Worm (Caenorhabditis elegans): Measurements from ENCODE around the gene C07A9.5.
A peak's percentile ranks its signal among the peaks of the same experiment; 100 is the strongest.

Gene C07A9.5

ce11 chrIII:9662266-9662959, 20.2 kb downstream of the C07A9.5 start:
- TF ChIP-seq tbx-8 (GFP tag; optimal IDR thresholded peaks at IDR 0.05) (no peak), hlh-1 (tag; optimal IDR thresholded peaks at IDR 0.05) (peak; percentile 42), ztf-11 (tag; optimal IDR thresholded peaks at IDR 0.05) (no peak), unc-120 (tag; optimal IDR thresholded peaks at IDR 0.05; ENCODE audit: poor library complexity, severe bottlenecking) (peak; percentile 35)

- TF ChIP-seq drap-1 (GFP tag; optimal IDR thresholded peaks at IDR 0.05): no peak
- TF ChIP-seq ham-2 (GFP tag; optimal IDR thresholded peaks at IDR 0.05): no peak
- TF ChIP-seq lin-13 (tag; optimal IDR thresholded peaks at IDR 0.05): no peak
- TF ChIP-seq ces-1 (GFP tag; optimal IDR thresholded peaks at IDR 0.05): peak; percentile 18
- TF ChIP-seq blmp-1 (tag; optimal IDR thresholded peaks at IDR 0.05): no peak
- no peak for TF ChIP-seq unc-39 (tag; optimal IDR thresholded peaks at IDR 0.05)
- TF ChIP-seq elt-1 (tag; optimal IDR thresholded peaks at IDR 0.05; ENCODE audit: borderline replicate concordance, insufficient read depth): peak; percentile 54
- TF ChIP-seq zip-8 (tag; optimal IDR thresholded peaks at IDR 0.05): no peak
- peak; percentile 40 for TF ChIP-seq hlh-1 (tag; optimal IDR thresholded peaks at IDR 0.05)
- peak; percentile 8 for TF ChIP-seq cnd-1 (tag; optimal IDR thresholded peaks at IDR 0.05)
- TF ChIP-seq ceh-39 (tag; optimal IDR thresholded peaks at IDR 0.05): no peak
- no peak for TF ChIP-seq nhr-12 (tag; optimal IDR thresholded peaks at IDR 0.05)
- TF ChIP-seq nhr-2 (tag; optimal IDR thresholded peaks at IDR 0.05): no peak
- no peak for TF ChIP-seq nhr-28 (tag; optimal IDR thresholded peaks at IDR 0.05)
- TF ChIP-seq ceh-83 (GFP tag; optimal IDR thresholded peaks at IDR 0.05): no peak
- TF ChIP-seq nhr-76 (tag; optimal IDR thresholded peaks at IDR 0.05): no peak
- no peak for TF ChIP-seq unc-62 (GFP tag; optimal IDR thresholded peaks at IDR 0.05)
- TF ChIP-seq lsy-2 (tag; optimal IDR thresholded peaks at IDR 0.05): no peak
- TF ChIP-seq sem-2 (GFP tag; optimal IDR thresholded peaks at IDR 0.05): no peak
- no peak for TF ChIP-seq sptf-1 (tag; optimal IDR thresholded peaks at IDR 0.05)
- TF ChIP-seq ztf-11 (tag; optimal IDR thresholded peaks at IDR 0.05): no peak
- TF ChIP-seq mls-2 (tag; optimal IDR thresholded peaks at IDR 0.05): no peak
- no peak for TF ChIP-seq flh-1 (GFP tag; optimal IDR thresholded peaks at IDR 0.05)
- TF ChIP-seq unc-120 (tag; optimal IDR thresholded peaks at IDR 0.05; ENCODE audit: poor library complexity, severe bottlenecking): no peak
- TF ChIP-seq M03D4.4 (tag; optimal IDR thresholded peaks at IDR 0.05): no peak
- TF ChIP-seq mep-1 (tag; optimal IDR thresholded peaks at IDR 0.05): no peak
- TF ChIP-seq pha-4 (tag; optimal IDR thresholded peaks at IDR 0.05): no peak
- TF ChIP-seq bed-3 (GFP tag; optimal IDR thresholded peaks at IDR 0.05): no peak
- TF ChIP-seq ceh-43 (GFP tag; optimal IDR thresholded peaks at IDR 0.05): peak; percentile 26
- TF ChIP-seq elt-3 (tag; optimal IDR thresholded peaks at IDR 0.05): no peak
- no peak for TF ChIP-seq mab-5 (tag; optimal IDR thresholded peaks at IDR 0.05)
- TF ChIP-seq tbx-8 (GFP tag; optimal IDR thresholded peaks at IDR 0.05): no peak
- TF ChIP-seq snpc-4 (tag; optimal IDR thresholded peaks at IDR 0.05): no peak
- TF ChIP-seq nhr-237 (tag; optimal IDR thresholded peaks at IDR 0.05): no peak
- TF ChIP-seq lin-32 (GFP tag; optimal IDR thresholded peaks at IDR 0.05): peak; percentile 58
Observed at ce11 chrIII:9661119-9661518, 21.5 kb downstream of the C07A9.5 start.

ce11 chrIII:9658569-9658968, 24.1 kb downstream of the C07A9.5 start:
- TF ChIP-seq elt-3 (tag; optimal IDR thresholded peaks at IDR 0.05): no peak
- TF ChIP-seq nhr-76 (tag; optimal IDR thresholded peaks at IDR 0.05): no peak
- no peak for TF ChIP-seq unc-62 (GFP tag; optimal IDR thresholded peaks at IDR 0.05)
- no peak for TF ChIP-seq lin-13 (tag; optimal IDR thresholded peaks at IDR 0.05)
- no peak for TF ChIP-seq cnd-1 (tag; optimal IDR thresholded peaks at IDR 0.05)
- TF ChIP-seq ceh-43 (GFP tag; optimal IDR thresholded peaks at IDR 0.05): no peak
- TF ChIP-seq M03D4.4 (tag; optimal IDR thresholded peaks at IDR 0.05): no peak
- no peak for TF ChIP-seq ces-1 (GFP tag; optimal IDR thresholded peaks at IDR 0.05)
- no peak for TF ChIP-seq elt-1 (tag; optimal IDR thresholded peaks at IDR 0.05; ENCODE audit: borderline replicate concordance, insufficient read depth)
- TF ChIP-seq sem-2 (GFP tag; optimal IDR thresholded peaks at IDR 0.05): no peak
- no peak for TF ChIP-seq ceh-83 (GFP tag; optimal IDR thresholded peaks at IDR 0.05)
- TF ChIP-seq mls-2 (tag; optimal IDR thresholded peaks at IDR 0.05): no peak
- TF ChIP-seq hlh-1 (tag; optimal IDR thresholded peaks at IDR 0.05): no peak
- TF ChIP-seq ceh-39 (tag; optimal IDR thresholded peaks at IDR 0.05): no peak
- TF ChIP-seq pha-4 (tag; optimal IDR thresholded peaks at IDR 0.05): no peak
- no peak for TF ChIP-seq nhr-12 (tag; optimal IDR thresholded peaks at IDR 0.05)
